Fruit fly (Drosophila melanogaster): ENCODE results near the gene SNF4Agamma.
A peak's percentile ranks its signal among the peaks of the same experiment; 100 is the strongest.

The SNF4Agamma gene

dm6 chr3R:21138220-21138754, 2.3 kb upstream of the SNF4Agamma start, which contains the start of gene meigo (continued):
- TF ChIP-seq CG2199 (GFP tag; IDR thresholded peaks at IDR 0.05) (no peak), chn (GFP tag; optimal IDR thresholded peaks at IDR 0.05) (peak; percentile 51), CG8388 (GFP tag; optimal IDR thresholded peaks at IDR 0.05) (peak; percentile 50), CG4707 (GFP tag; optimal IDR thresholded peaks at IDR 0.05) (no peak), Sin3A (optimal IDR thresholded peaks at IDR 0.05) (peak; percentile 74), pho (GFP tag; optimal IDR thresholded peaks at IDR 0.05) (peak; percentile 76), fd3F (GFP tag; optimal IDR thresholded peaks at IDR 0.05) (peak; percentile 54), bigmax (GFP tag; optimal IDR thresholded peaks at IDR 0.05) (no peak), ci (GFP tag; IDR thresholded peaks at IDR 0.05) (peak; percentile 41; the same call in 1 of the 3 replicates), trh (GFP tag; optimal IDR thresholded peaks at IDR 0.05) (no peak), CG8765 (GFP tag; IDR thresholded peaks at IDR 0.05) (no peak), gem (tag; optimal IDR thresholded peaks at IDR 0.05) (peak; percentile 82), H15 (GFP tag; IDR thresholded peaks at IDR 0.05) (no peak), CG15073 (GFP tag; optimal IDR thresholded peaks at IDR 0.05) (no peak), Chrac-16 (GFP tag; optimal IDR thresholded peaks at IDR 0.05) (peak; percentile 59), CG7271 (tag; optimal IDR thresholded peaks at IDR 0.05) (no peak), pb (GFP tag; optimal IDR thresholded peaks at IDR 0.05) (peak; percentile 36), ken (GFP tag; IDR thresholded peaks at IDR 0.05) (no peak), Bteb2 (GFP tag; optimal IDR thresholded peaks at IDR 0.05) (peak; percentile 35), CG17912 (GFP tag; optimal IDR thresholded peaks at IDR 0.05) (no peak), eve (GFP tag; optimal IDR thresholded peaks at IDR 0.05) (no peak), CG10543 (GFP tag; optimal IDR thresholded peaks at IDR 0.05) (peak; percentile 68), Adf1 (GFP tag; IDR thresholded peaks at IDR 0.05) (peak; percentile 46; the same call in 1 of the 2 replicates), Hr78 (GFP tag; optimal IDR thresholded peaks at IDR 0.05) (no peak), da (GFP tag; optimal IDR thresholded peaks at IDR 0.05) (peak; percentile 38), Gug (GFP tag; IDR thresholded peaks at IDR 0.05) (peak; percentile 37; the same call in 1 of the 4 replicates), scrt (GFP tag; optimal IDR thresholded peaks at IDR 0.05) (no peak), CG34376 (GFP tag; optimal IDR thresholded peaks at IDR 0.05) (peak; percentile 48), CG4328 (GFP tag; optimal IDR thresholded peaks at IDR 0.05) (peak; percentile 42), trem (tag; optimal IDR thresholded peaks at IDR 0.05) (peak; percentile 82), B-H2 (GFP tag; optimal IDR thresholded peaks at IDR 0.05) (peak; percentile 80), Nf-YA (GFP tag; IDR thresholded peaks at IDR 0.05) (no peak), NC2α (GFP tag; optimal IDR thresholded peaks at IDR 0.05) (no peak), tna (GFP tag; IDR thresholded peaks at IDR 0.05; ENCODE audit: partially characterized antibody) (no peak), lola (GFP tag; optimal IDR thresholded peaks at IDR 0.05) (peak in 1 of 3 experiments; percentile 61), gfzf (GFP tag; optimal IDR thresholded peaks at IDR 0.05) (peak; percentile 64), CG9797 (GFP tag; optimal IDR thresholded peaks at IDR 0.05) (peak; percentile 91), PHDP (tag; optimal IDR thresholded peaks at IDR 0.05) (peak; percentile 64), Optix (GFP tag; IDR thresholded peaks at IDR 0.05) (no peak), CG12219 (GFP tag; optimal IDR thresholded peaks at IDR 0.05) (no peak), nom (GFP tag; optimal IDR thresholded peaks at IDR 0.05) (peak; percentile 31), cwo (GFP tag; optimal IDR thresholded peaks at IDR 0.05) (peak; percentile 14), Dfd (GFP tag; optimal IDR thresholded peaks at IDR 0.05) (no peak), CG13287 (GFP tag; IDR thresholded peaks at IDR 0.05; ENCODE audit: partially characterized antibody) (0 out of 2 replicates have a peak, but pooled peaks have one; percentile 36), CG31224 (GFP tag; IDR thresholded peaks at IDR 0.05) (no peak), Nf-YB (GFP tag; optimal IDR thresholded peaks at IDR 0.05) (peak; percentile 50), odd (GFP tag; optimal IDR thresholded peaks at IDR 0.05) (no peak), CG16863 (GFP tag; optimal IDR thresholded peaks at IDR 0.05) (peak; percentile 54), vvl (GFP tag; IDR thresholded peaks at IDR 0.05) (peak; percentile 74), CG7357 (GFP tag; IDR thresholded peaks at IDR 0.05) (0 out of 3 replicates have a peak, but pooled peaks have one; percentile 31)
